Worm (Caenorhabditis elegans) whole organism, young adult: ENCODE measurements around the gene F54F7.6.
A peak's percentile ranks its signal among the peaks of the same experiment; 100 is the strongest.

Source experiments
- B0261.1 ChIP-seq: sonication (generic microtip); optimal IDR thresholded peaks from 2 replicates; lab custom pipeline; 2016; ENCODE audit warnings: mild to moderate bottlenecking, missing genetic modification characterization, moderate library complexity, missing compliant biosample characterization
- F10E7.11 ChIP-seq: sonication (generic microtip); optimal IDR thresholded peaks from 2 replicates; lab custom pipeline; 2017; ENCODE audit warnings: mild to moderate bottlenecking, missing genetic modification characterization, moderate library complexity, missing compliant biosample characterization
- F23B12.7 ChIP-seq: sonication (generic microtip); optimal IDR thresholded peaks from 2 replicates; lab custom pipeline; 2017; ENCODE audit warnings: missing genetic modification characterization, mild to moderate bottlenecking, missing compliant biosample characterization, antibody characterized with exemption, moderate library complexity; ENCODE audit not compliant: insufficient read depth
- F39B2.1 ChIP-seq: fragments of 200-800 bp; sonication (Bioruptor generic); IDR thresholded peaks from 2 replicates; pipeline ENCODE4 v1.3.6; 2022; ENCODE audit warnings: missing genetic modification reagents, missing genetic modification characterization, missing compliant biosample characterization
- Y53F4B.3 ChIP-seq: fragments of 200-800 bp; sonication (Bioruptor generic); IDR thresholded peaks from 2 replicates; pipeline ENCODE4 v1.3.6; 2022; ENCODE audit warnings: missing genetic modification reagents, missing genetic modification characterization, missing compliant biosample characterization
- Y56A3A.18 ChIP-seq: fragments of 200-800 bp; sonication (Bioruptor generic); IDR thresholded peaks from 2 replicates; pipeline ENCODE4 v1.3.6; 2022; ENCODE audit warnings: missing genetic modification reagents, missing genetic modification characterization, missing compliant biosample characterization
- Y79H2A.3 ChIP-seq: fragments of 200-800 bp; sonication (Bioruptor generic); conservative IDR thresholded peaks from 2 replicates; pipeline ENCODE4 v1.3.6; 2022; ENCODE audit warnings: missing genetic modification reagents, missing genetic modification characterization, missing compliant biosample characterization
- Y95B8A.8 ChIP-seq: fragments of 200-800 bp; sonication (Bioruptor generic); IDR thresholded peaks from 2 replicates; pipeline ENCODE4 v1.3.6; 2022; ENCODE audit warnings: missing genetic modification reagents, missing genetic modification characterization, missing compliant biosample characterization
- ZK185.1 ChIP-seq: sonication (generic microtip); optimal IDR thresholded peaks from 2 replicates; lab custom pipeline; 2016; ENCODE audit warnings: mild to moderate bottlenecking, missing genetic modification characterization, missing compliant biosample characterization; ENCODE audit not compliant: poor library complexity, severe bottlenecking
- akir-1 ChIP-seq: fragments of 200-800 bp; sonication (Bioruptor generic); optimal IDR thresholded peaks from 2 replicates; lab custom pipeline; 2018; ENCODE audit warnings: mild to moderate bottlenecking, missing genetic modification characterization, moderate library complexity, missing compliant biosample characterization
- aptf-3 ChIP-seq: fragments of 200-800 bp; sonication (Bioruptor generic); IDR thresholded peaks from 2 replicates; pipeline ENCODE4 v1.3.6; 2022; ENCODE audit warnings: missing genetic modification characterization, missing compliant biosample characterization
- atf-7 ChIP-seq: sonication (generic microtip); optimal IDR thresholded peaks from 2 replicates; lab custom pipeline; 2017; ENCODE audit warnings: mild to moderate bottlenecking, missing genetic modification characterization, missing compliant biosample characterization
- attf-3 ChIP-seq: fragments of 200-800 bp; sonication (Bioruptor generic); conservative IDR thresholded peaks from 2 replicates; pipeline ENCODE4 v1.3.6; 2022; ENCODE audit warnings: missing genetic modification reagents, missing genetic modification characterization, missing compliant biosample characterization
- attf-5 ChIP-seq: fragments of 200-800 bp; sonication (Bioruptor generic); optimal IDR thresholded peaks from 2 replicates; lab custom pipeline; 2018; ENCODE audit warnings: mild to moderate bottlenecking, missing genetic modification characterization, missing compliant biosample characterization
- ccch-3 ChIP-seq: fragments of 200-800 bp; sonication (Bioruptor generic); optimal IDR thresholded peaks from 2 replicates; lab custom pipeline; 2018; ENCODE audit warnings: mild to moderate bottlenecking, missing genetic modification characterization, missing compliant biosample characterization
- ceh-100 ChIP-seq: fragments of 200-800 bp; sonication (Bioruptor generic); IDR thresholded peaks from 2 replicates; pipeline ENCODE4 v1.3.6; 2022; ENCODE audit warnings: missing genetic modification reagents, missing genetic modification characterization, missing compliant biosample characterization
- egl-44 ChIP-seq: fragments of 200-800 bp; sonication (Bioruptor generic); IDR thresholded peaks from 2 replicates; pipeline ENCODE4 v1.3.6; 2022; ENCODE audit warnings: missing genetic modification reagents, missing genetic modification characterization, missing compliant biosample characterization
- fkh-3 ChIP-seq: sonication (generic microtip); optimal IDR thresholded peaks from 2 replicates; lab custom pipeline; 2016; ENCODE audit warnings: mild to moderate bottlenecking, missing genetic modification characterization, missing compliant biosample characterization
- gei-17 ChIP-seq: fragments of 200-800 bp; sonication (Bioruptor generic); optimal IDR thresholded peaks from 2 replicates; lab custom pipeline; 2018; ENCODE audit warnings: mild to moderate bottlenecking, missing genetic modification characterization, missing compliant biosample characterization
- him-1 ChIP-seq: sonication (generic microtip); optimal IDR thresholded peaks from 2 replicates; lab custom pipeline; 2016; ENCODE audit warnings: missing genotype, missing genetic modification reagents, missing genetic modification characterization, missing compliant biosample characterization
- hlh-26 ChIP-seq: fragments of 200-800 bp; sonication (Bioruptor generic); conservative IDR thresholded peaks from 2 replicates; pipeline ENCODE4 v1.3.6; 2022; ENCODE audit warnings: missing genetic modification reagents, missing genetic modification characterization, missing compliant biosample characterization
- hmg-1.2 ChIP-seq: fragments of 200-800 bp; sonication (Bioruptor generic); IDR thresholded peaks from 2 replicates; pipeline ENCODE4 v1.3.6; 2022; ENCODE audit warnings: missing genetic modification reagents, missing genetic modification characterization, missing compliant biosample characterization
- hrde-1 ChIP-seq: sonication (generic microtip); optimal IDR thresholded peaks from 2 replicates; lab custom pipeline; 2016; ENCODE audit warnings: missing genetic modification characterization, mild to moderate bottlenecking, missing compliant biosample characterization, moderate library complexity, missing genotype, missing genetic modification reagents, borderline replicate concordance
- lin-54 ChIP-seq: fragments of 200-800 bp; sonication (Bioruptor generic); optimal IDR thresholded peaks from 2 replicates; lab custom pipeline; 2018; ENCODE audit warnings: mild to moderate bottlenecking, missing genetic modification characterization, missing compliant biosample characterization
- lir-1 ChIP-seq: fragments of 200-800 bp; sonication (Bioruptor generic); conservative IDR thresholded peaks from 2 replicates; pipeline ENCODE4 v1.3.6; 2022; ENCODE audit warnings: missing genetic modification reagents, missing genetic modification characterization, missing compliant biosample characterization
- lsy-27 ChIP-seq: sonication (generic microtip); optimal IDR thresholded peaks from 2 replicates; lab custom pipeline; 2017; ENCODE audit warnings: missing genetic modification characterization, mild to moderate bottlenecking, missing compliant biosample characterization, antibody characterized with exemption, missing genotype, borderline replicate concordance; ENCODE audit not compliant: insufficient read depth
- madf-3 ChIP-seq: fragments of 200-800 bp; sonication (Bioruptor generic); IDR thresholded peaks from 2 replicates; pipeline ENCODE4 v1.3.6; 2022; ENCODE audit warnings: missing genetic modification reagents, missing genetic modification characterization, missing compliant biosample characterization
- madf-6 ChIP-seq: fragments of 200-800 bp; sonication (Bioruptor generic); IDR thresholded peaks from 2 replicates; pipeline ENCODE4 v1.3.6; 2022; ENCODE audit warnings: missing genetic modification reagents, missing genetic modification characterization, missing compliant biosample characterization
- madf-8 ChIP-seq: fragments of 200-800 bp; sonication (Bioruptor generic); conservative IDR thresholded peaks from 2 replicates; pipeline ENCODE4 v1.3.6; 2022; ENCODE audit warnings: missing genetic modification reagents, missing genetic modification characterization, missing compliant biosample characterization
- nfya-2 ChIP-seq: fragments of 200-800 bp; sonication (Bioruptor generic); IDR thresholded peaks from 2 replicates; pipeline ENCODE4 v1.3.6; 2022; ENCODE audit warnings: missing genetic modification reagents, missing genetic modification characterization, missing compliant biosample characterization
- nfyb-1 ChIP-seq: fragments of 200-800 bp; sonication (Bioruptor generic); IDR thresholded peaks from 2 replicates; pipeline ENCODE4 v1.3.6; 2022; ENCODE audit warnings: missing genetic modification reagents, missing genetic modification characterization, missing compliant biosample characterization
- nhr-120 ChIP-seq: fragments of 200-800 bp; sonication (Bioruptor generic); IDR thresholded peaks from 2 replicates; pipeline ENCODE4 v1.3.6; 2022; ENCODE audit warnings: missing genetic modification characterization, missing compliant biosample characterization
- nhr-179 ChIP-seq: sonication (generic microtip); optimal IDR thresholded peaks from 2 replicates; lab custom pipeline; 2016; ENCODE audit warnings: mild to moderate bottlenecking, missing genetic modification characterization, missing compliant biosample characterization
- pha-4 ChIP-seq: fragments of 150-350 bp; sonication (generic microtip); optimal IDR thresholded peaks from 2 replicates; lab custom pipeline; 2014; ENCODE audit warnings: missing biosample characterization, missing genetic modification reagents, missing genetic modification characterization
- rec-8 ChIP-seq, 2 experiments: sonication (generic microtip); optimal IDR thresholded peaks; 2 replicates each; lab custom pipeline; 2016; ENCODE audit warnings: mild to moderate bottlenecking in 2 of 2, missing genetic modification characterization in 2 of 2, missing genetic modification reagents in 2 of 2, missing genotype in 2 of 2, missing biosample characterization in 1 of 2, missing compliant biosample characterization in 1 of 2, moderate library complexity in 1 of 2
- rpc-1 ChIP-seq, 2 experiments: fragments of 150-350 bp in 1 of 2; sonication (generic microtip) in 1 of 2; optimal IDR thresholded peaks; 2 replicates each; lab custom pipeline; 2014 to 2018; ENCODE audit warnings: missing biosample characterization in 1 of 2, missing genetic modification characterization in 1 of 2, missing genetic modification reagents in 1 of 2, missing genotype in 1 of 2
- snpc-3.4 ChIP-seq: sonication (generic microtip); optimal IDR thresholded peaks from 2 replicates; lab custom pipeline; 2017; ENCODE audit warnings: missing genetic modification characterization, mild to moderate bottlenecking, missing compliant biosample characterization, antibody characterized with exemption, moderate library complexity, missing genotype, missing genetic modification reagents
- tbp1 ChIP-seq: fragments of 200-800 bp; sonication (Bioruptor generic); optimal IDR thresholded peaks from 2 replicates; lab custom pipeline; 2018; ENCODE audit warnings: mild to moderate bottlenecking, missing genetic modification characterization, missing compliant biosample characterization
- ztf-18 ChIP-seq: sonication (generic microtip); optimal IDR thresholded peaks from 2 replicates; lab custom pipeline; 2016; ENCODE audit warnings: missing genotype, mild to moderate bottlenecking, missing genetic modification characterization, missing compliant biosample characterization
- ztf-25 ChIP-seq: fragments of 200-800 bp; sonication (Bioruptor generic); IDR thresholded peaks from 2 replicates; pipeline ENCODE4 v1.3.6; 2022; ENCODE audit warnings: missing genetic modification reagents, missing genetic modification characterization, missing compliant biosample characterization
- ztf-28 ChIP-seq: fragments of 200-800 bp; sonication (Bioruptor generic); IDR thresholded peaks from 2 replicates; pipeline ENCODE4 v1.3.6; 2022; ENCODE audit warnings: missing genetic modification reagents, missing genetic modification characterization, missing compliant biosample characterization

F54F7.6 gene

DNA sequence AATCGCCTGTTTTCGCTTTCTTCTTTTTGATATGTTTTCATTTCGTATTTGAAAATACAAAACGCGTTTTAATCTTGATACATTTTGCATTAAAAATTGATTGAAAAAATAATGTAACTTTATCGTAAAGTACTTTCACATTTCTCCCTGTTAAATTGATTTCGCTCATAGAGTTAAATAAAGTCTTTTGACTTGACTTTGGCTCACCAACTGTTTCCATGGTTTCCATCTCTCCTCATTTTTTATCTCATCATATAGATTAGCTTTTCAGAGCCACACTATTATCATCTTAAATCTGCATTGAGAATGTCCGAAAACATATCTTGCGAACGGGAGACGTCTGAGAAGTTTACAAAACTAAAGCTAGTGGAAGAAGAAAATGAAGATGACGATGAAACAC, 1.9 kb upstream of the F54F7.6 start, which contains the start of gene F54F7.10:
Gene F54F7.10 (plus strand): TSS at position 301 of the 400 bp plus-strand sequence.
- TF ChIP-seq atf-7 (tag; lab: Kevin White, UChicago): no peak
- TF ChIP-seq F39B2.1 (GFP tag; lab: Robert Waterston, UW): no peak
- TF ChIP-seq ceh-100: no peak
- TF ChIP-seq ztf-25 (GFP tag; lab: Robert Waterston, UW): no peak
- TF ChIP-seq Y95B8A.8: no peak
- no peak for TF ChIP-seq nhr-179 (tag; lab: Kevin White, UChicago)
- TF ChIP-seq nfya-2 (GFP tag; lab: Robert Waterston, UW): no peak
- TF ChIP-seq ztf-28 (GFP tag; lab: Robert Waterston, UW): no peak
- no peak for TF ChIP-seq madf-8 (GFP tag; lab: Robert Waterston, UW)

DNA sequence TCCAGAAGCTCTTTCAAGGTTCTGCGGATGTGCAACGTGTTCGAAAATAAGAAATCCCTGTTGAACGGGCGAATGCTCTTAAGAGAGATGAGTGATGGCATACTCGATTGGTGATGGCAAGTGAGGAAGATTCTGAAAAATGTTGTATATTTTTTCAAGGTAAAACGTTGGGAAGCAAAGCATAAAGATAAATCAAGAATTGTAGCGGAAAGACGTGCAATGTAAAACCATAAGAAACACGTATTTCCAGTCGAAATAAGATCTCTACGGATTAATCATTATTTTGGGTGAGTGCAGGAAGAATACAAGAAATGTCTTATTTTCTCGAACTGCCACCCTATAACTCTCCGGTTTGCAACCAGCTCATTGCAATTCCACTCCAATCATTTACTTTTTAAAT, 4.1 kb downstream of the F54F7.6 start, which contains the start of gene dot-1.2:
Gene dot-1.2 (minus strand): TSS at position 101 of the 400 bp plus-strand sequence.
- TF ChIP-seq fkh-3 (tag; lab: Kevin White, UChicago) (no peak), aptf-3 (GFP tag; lab: Robert Waterston, UW) (no peak), madf-6 (GFP tag; lab: Robert Waterston, UW) (no peak), hrde-1 (no peak), F10E7.11 (tag; lab: Kevin White, UChicago) (no peak)

DNA sequence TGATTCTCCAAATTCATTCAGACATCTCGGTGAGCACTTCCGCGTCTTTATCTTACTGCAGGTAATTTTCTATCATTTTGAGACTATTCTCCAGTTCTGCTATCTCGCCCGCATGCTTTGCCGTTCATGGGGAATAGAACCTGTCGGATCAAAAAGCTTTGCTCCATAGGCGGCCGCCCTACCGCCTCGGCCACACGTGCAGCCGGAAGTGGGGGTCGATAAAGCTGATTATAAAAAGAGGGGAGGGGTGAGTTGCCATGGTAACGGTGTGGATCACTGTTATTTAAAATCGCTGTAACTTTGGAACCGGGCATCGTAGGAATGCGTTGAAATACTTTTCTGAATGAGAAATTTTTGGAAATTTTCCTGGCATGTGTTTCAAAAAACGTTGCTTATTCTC, 5.2 kb downstream of the F54F7.6 start:
- TF ChIP-seq B0261.1 (tag; lab: Kevin White, UChicago): peak; percentile 50
- TF ChIP-seq rpc-1 (optimal IDR thresholded peaks at IDR 0.05; lab: Kevin White, UChicago): peak; percentile 2
- peak; percentile 69 for TF ChIP-seq rpc-1 (tag; optimal IDR thresholded peaks at IDR 0.05; lab: Kevin White, UChicago)
- no peak for TF ChIP-seq pha-4 (tag; lab: Kevin White, UChicago)
- no peak for TF ChIP-seq nhr-120 (GFP tag; lab: Robert Waterston, UW)
- no peak for TF ChIP-seq hmg-1.2 (GFP tag; lab: Robert Waterston, UW)
- no peak for TF ChIP-seq lin-54 (GFP tag; lab: Kevin White, UChicago)
- peak; percentile 82 for TF ChIP-seq tbp1
- TF ChIP-seq snpc-3.4 (tag; lab: Kevin White, UChicago): no peak

DNA sequence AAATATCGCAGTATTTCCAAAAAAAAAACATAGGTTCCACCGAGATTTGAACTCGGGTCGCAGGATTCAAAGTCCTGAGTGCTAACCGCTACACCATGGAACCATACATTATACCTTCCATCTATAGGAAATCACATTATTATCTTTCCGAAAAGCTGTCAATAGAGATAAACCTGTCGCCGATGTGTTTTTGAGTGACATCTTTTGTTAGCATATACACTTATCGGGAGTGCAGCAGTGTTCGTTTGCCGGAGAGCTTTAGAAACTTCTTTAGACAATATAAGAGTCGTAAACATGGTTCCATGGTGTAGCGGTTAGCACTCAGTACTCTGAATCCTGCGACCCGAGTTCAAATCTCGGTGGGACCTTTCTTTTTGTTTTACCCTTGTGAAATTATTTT, 7.0 kb downstream of the F54F7.6 start:
- peak in 1 of 2 experiments; percentile 5 for TF ChIP-seq rec-8 (tag; optimal IDR thresholded peaks at IDR 0.05; lab: Kevin White, UChicago)
- no peak for TF ChIP-seq akir-1 (GFP tag; lab: Kevin White, UChicago)
- 0 out of 2 replicates have a peak, but pooled peaks have one; percentile 21 for TF ChIP-seq Y79H2A.3 (GFP tag; lab: Robert Waterston, UW)
- peak; percentile 64 for TF ChIP-seq ztf-18 (tag; lab: Kevin White, UChicago)
- TF ChIP-seq gei-17 (GFP tag; lab: Kevin White, UChicago): no peak
- peak; percentile 68; the same call in 1 of the 2 replicates for TF ChIP-seq Y56A3A.18 (GFP tag; lab: Robert Waterston, UW)
- no peak for TF ChIP-seq ccch-3 (GFP tag; lab: Kevin White, UChicago)
- TF ChIP-seq lir-1: 0 out of 2 replicates have a peak, but pooled peaks have one; percentile 29
- no peak for TF ChIP-seq hrde-1
- TF ChIP-seq hmg-1.2 (GFP tag; lab: Robert Waterston, UW): peak; percentile 66
- peak; percentile 17 for TF ChIP-seq attf-5 (GFP tag; lab: Kevin White, UChicago)
- peak; percentile 83; the same call in 1 of the 2 replicates for TF ChIP-seq egl-44 (GFP tag; lab: Robert Waterston, UW)
- no peak for TF ChIP-seq F23B12.7 (tag; lab: Kevin White, UChicago)
- TF ChIP-seq attf-3 (GFP tag; lab: Robert Waterston, UW): no peak
- no peak for TF ChIP-seq madf-3 (GFP tag; lab: Robert Waterston, UW)
- 0 out of 2 replicates have a peak, but pooled peaks have one; percentile 48 for TF ChIP-seq ztf-25 (GFP tag; lab: Robert Waterston, UW)
- peak; percentile 88 for TF ChIP-seq tbp1
- TF ChIP-seq ZK185.1: peak; percentile 55
- TF ChIP-seq hlh-26 (GFP tag; lab: Robert Waterston, UW): no peak
- TF ChIP-seq rpc-1 (optimal IDR thresholded peaks at IDR 0.05; lab: Kevin White, UChicago): peak; percentile 88
- TF ChIP-seq rpc-1 (tag; optimal IDR thresholded peaks at IDR 0.05; lab: Kevin White, UChicago): peak; percentile 92
- peak; percentile 28 for TF ChIP-seq him-1 (tag; lab: Kevin White, UChicago)
- TF ChIP-seq nfyb-1 (GFP tag; lab: Robert Waterston, UW): peak; percentile 78
- TF ChIP-seq Y53F4B.3 (GFP tag; lab: Robert Waterston, UW): no peak
- TF ChIP-seq lsy-27 (tag; lab: Kevin White, UChicago): peak; percentile 8
- TF ChIP-seq nhr-179 (tag; lab: Kevin White, UChicago): peak; percentile 10
